Worm (Caenorhabditis elegans) whole organism, L1 larva: ENCODE data around the gene nmur-1.

Source experiments
- C04F5.9 ChIP-seq: sonication (generic microtip); optimal IDR thresholded peaks from 2 replicates; lab custom pipeline; 2016; ENCODE audit warnings: missing genetic modification characterization, missing compliant biosample characterization
- C16A3.4 ChIP-seq: fragments of 150-350 bp; optimal IDR thresholded peaks from 2 replicates; lab custom pipeline; 2014; ENCODE audit warnings: missing biosample characterization, missing genetic modification characterization
- F16B12.6 ChIP-seq: fragments of 150-350 bp; optimal IDR thresholded peaks from 2 replicates; lab custom pipeline; 2014; ENCODE audit warnings: missing biosample characterization, missing genetic modification characterization
- alr-1 ChIP-seq: fragments of 200-800 bp; sonication (Bioruptor generic); optimal IDR thresholded peaks from 2 replicates; lab custom pipeline; 2018; ENCODE audit warnings: borderline replicate concordance, mild to moderate bottlenecking, missing genetic modification characterization, missing compliant biosample characterization
- aly-2 ChIP-seq: fragments of 150-350 bp; optimal IDR thresholded peaks from 2 replicates; lab custom pipeline; 2014; ENCODE audit warnings: missing biosample characterization, missing genetic modification characterization
- blmp-1 ChIP-seq: fragments of 150-350 bp; optimal IDR thresholded peaks from 2 replicates; lab custom pipeline; 2014; ENCODE audit warnings: missing biosample characterization, missing genetic modification characterization
- ceh-82 ChIP-seq, 3 experiments: fragments of 150-350 bp in 1 of 3; sonication (generic microtip) in 2 of 3; optimal IDR thresholded peaks; 2 replicates each; lab custom pipeline; 2014 to 2017; ENCODE audit warnings: missing biosample characterization in 3 of 3, missing genetic modification characterization in 3 of 3
- ceh-88 ChIP-seq: fragments of 200-800 bp; sonication (Bioruptor generic); IDR thresholded peaks from 2 replicates; pipeline ENCODE4 v1.3.6; 2022; ENCODE audit warnings: missing genetic modification characterization, missing compliant biosample characterization
- ceh-90 ChIP-seq: sonication (generic microtip); optimal IDR thresholded peaks from 2 replicates; lab custom pipeline; 2016; ENCODE audit warnings: missing genetic modification characterization, missing compliant biosample characterization
- dpl-1 ChIP-seq, 3 experiments: fragments of 150-350 bp in 2 of 3; sonication (generic microtip) in 1 of 3; optimal IDR thresholded peaks; 2 replicates each; lab custom pipeline; 2014 to 2017; ENCODE audit warnings: missing biosample characterization in 3 of 3, missing genetic modification characterization in 3 of 3, missing genetic modification reagents in 3 of 3
- dsc-1 ChIP-seq: sonication (generic microtip); optimal IDR thresholded peaks from 2 replicates; lab custom pipeline; 2016; ENCODE audit warnings: mild to moderate bottlenecking, missing genetic modification characterization, missing compliant biosample characterization
- efl-1 ChIP-seq, 4 experiments: fragments of 150-350 bp; optimal IDR thresholded peaks in 3 of 4; peaks in 1 of 4; 1 replicate in 1 of 4; 2 replicates in 3 of 4; lab custom pipeline; 2014; ENCODE audit warnings: missing biosample characterization in 2 of 4, missing genetic modification characterization in 2 of 4, missing genetic modification reagents in 2 of 4
- egl-13 ChIP-seq: sonication (generic microtip); optimal IDR thresholded peaks from 2 replicates; lab custom pipeline; 2016; ENCODE audit warnings: missing genotype, missing genetic modification reagents, missing genetic modification characterization, missing compliant biosample characterization
- egl-27 ChIP-seq, 2 experiments: fragments of 150-350 bp in 1 of 2; sonication (generic microtip); optimal IDR thresholded peaks; 3 replicates each; lab custom pipeline; 2017 to 2018; ENCODE audit warnings: missing biosample characterization in 2 of 2, missing genetic modification characterization in 2 of 2, missing genetic modification reagents in 2 of 2
- elt-2 ChIP-seq: sonication (generic microtip); optimal IDR thresholded peaks from 2 replicates; lab custom pipeline; 2016; ENCODE audit warnings: missing genetic modification characterization, mild to moderate bottlenecking, inconsistent platforms, missing compliant biosample characterization, missing genetic modification reagents
- ets-5 ChIP-seq: fragments of 200-800 bp; sonication (Bioruptor generic); IDR thresholded peaks from 2 replicates; pipeline ENCODE4 v1.3.6; 2022; ENCODE audit warnings: missing genetic modification characterization, missing compliant biosample characterization
- fkh-8 ChIP-seq: sonication (generic microtip); optimal IDR thresholded peaks from 2 replicates; lab custom pipeline; 2016; ENCODE audit warnings: mild to moderate bottlenecking, missing genetic modification characterization, missing compliant biosample characterization
- hpl-2 ChIP-seq: fragments of 150-350 bp; optimal IDR thresholded peaks from 2 replicates; lab custom pipeline; 2014; ENCODE audit warnings: missing biosample characterization, missing genetic modification reagents, missing genetic modification characterization
- irx-1 ChIP-seq: sonication (generic microtip); optimal IDR thresholded peaks from 2 replicates; lab custom pipeline; 2016; ENCODE audit warnings: missing genetic modification characterization, missing compliant biosample characterization
- lin-13 ChIP-seq: fragments of 150-350 bp; optimal IDR thresholded peaks from 2 replicates; lab custom pipeline; 2014; ENCODE audit warnings: missing biosample characterization, missing genetic modification reagents, missing genetic modification characterization
- lin-14 ChIP-seq: fragments of 200-800 bp; sonication (Bioruptor generic); optimal IDR thresholded peaks from 2 replicates; lab custom pipeline; 2018; ENCODE audit warnings: mild to moderate bottlenecking, missing genetic modification characterization, moderate library complexity, missing compliant biosample characterization
- lin-35 ChIP-seq, 2 experiments: fragments of 150-350 bp; optimal IDR thresholded peaks; 2 replicates each; lab custom pipeline; 2014; ENCODE audit warnings: missing biosample characterization in 2 of 2, missing genetic modification characterization in 2 of 2, missing genetic modification reagents in 2 of 2
- lir-3 ChIP-seq: sonication (generic microtip); optimal IDR thresholded peaks from 2 replicates; lab custom pipeline; 2016; ENCODE audit warnings: mild to moderate bottlenecking, missing genetic modification characterization, moderate library complexity, missing compliant biosample characterization; ENCODE audit not compliant: poor library complexity
- lsy-2 ChIP-seq, 2 experiments: fragments of 150-350 bp; optimal IDR thresholded peaks; 2 replicates each; lab custom pipeline; 2014; ENCODE audit warnings: missing biosample characterization in 2 of 2, missing genetic modification characterization in 2 of 2
- mef-2 ChIP-seq: fragments of 150-350 bp; optimal IDR thresholded peaks from 2 replicates; lab custom pipeline; 2014; ENCODE audit warnings: missing biosample characterization, missing genetic modification characterization
- nhr-11 ChIP-seq: fragments of 150-350 bp; optimal IDR thresholded peaks from 2 replicates; lab custom pipeline; 2014; ENCODE audit warnings: missing biosample characterization, missing genetic modification characterization
- nhr-19 ChIP-seq: fragments of 200-800 bp; sonication (Bioruptor generic); conservative IDR thresholded peaks from 2 replicates; pipeline ENCODE4 v1.3.6; 2022; ENCODE audit warnings: missing genetic modification characterization, missing compliant biosample characterization
- nhr-20 ChIP-seq: sonication (generic microtip); optimal IDR thresholded peaks from 2 replicates; lab custom pipeline; 2016; ENCODE audit warnings: mild to moderate bottlenecking, missing genetic modification characterization, missing compliant biosample characterization
- nhr-237 ChIP-seq: fragments of 150-350 bp; optimal IDR thresholded peaks from 2 replicates; lab custom pipeline; 2014; ENCODE audit warnings: missing biosample characterization, missing genetic modification characterization
- nhr-28 ChIP-seq: fragments of 150-350 bp; optimal IDR thresholded peaks from 2 replicates; lab custom pipeline; 2014; ENCODE audit warnings: missing biosample characterization, missing genetic modification characterization
- nhr-47 ChIP-seq: sonication (generic microtip); optimal IDR thresholded peaks from 2 replicates; lab custom pipeline; 2016; ENCODE audit warnings: mild to moderate bottlenecking, missing genetic modification characterization, moderate library complexity, missing compliant biosample characterization
- nhr-76 ChIP-seq: sonication (generic microtip); optimal IDR thresholded peaks from 2 replicates; lab custom pipeline; 2017; ENCODE audit warnings: missing biosample characterization, missing genetic modification characterization
- nhr-84 ChIP-seq: sonication (generic microtip); optimal IDR thresholded peaks from 2 replicates; lab custom pipeline; 2017; ENCODE audit warnings: missing biosample characterization, missing genetic modification characterization
- nhr-85 ChIP-seq: sonication (generic microtip); peaks from one replicate; lab custom pipeline; 2016; ENCODE audit warnings: missing genetic modification characterization, inconsistent platforms, missing compliant biosample characterization
- nhr-90 ChIP-seq: sonication (generic microtip); optimal IDR thresholded peaks from 2 replicates; lab custom pipeline; 2016; ENCODE audit warnings: mild to moderate bottlenecking, missing genetic modification characterization, missing compliant biosample characterization; ENCODE audit not compliant: poor library complexity
- pag-3 ChIP-seq: sonication (generic microtip); optimal IDR thresholded peaks from 2 replicates; lab custom pipeline; 2017; ENCODE audit warnings: missing genetic modification characterization, mild to moderate bottlenecking, missing compliant biosample characterization, antibody characterized with exemption, borderline replicate concordance; ENCODE audit not compliant: insufficient read depth
- pqm-1 ChIP-seq: sonication (generic microtip); optimal IDR thresholded peaks from 3 replicates; lab custom pipeline; 2017; ENCODE audit warnings: missing biosample characterization, missing genetic modification characterization
- rnt-1 ChIP-seq: sonication (generic microtip); optimal IDR thresholded peaks from 2 replicates; lab custom pipeline; 2016; ENCODE audit warnings: mild to moderate bottlenecking, missing genetic modification characterization, moderate library complexity, missing compliant biosample characterization
- skn-1 ChIP-seq: fragments of 150-350 bp; optimal IDR thresholded peaks from 2 replicates; lab custom pipeline; 2014; ENCODE audit warnings: missing biosample characterization, missing genetic modification characterization
- snpc-4 ChIP-seq: fragments of 150-350 bp; optimal IDR thresholded peaks from 2 replicates; lab custom pipeline; 2014; ENCODE audit warnings: missing biosample characterization, missing genetic modification characterization
- snu-23 ChIP-seq: sonication (generic microtip); optimal IDR thresholded peaks from 2 replicates; lab custom pipeline; 2016; ENCODE audit warnings: missing genetic modification characterization, missing compliant biosample characterization
- sox-4 ChIP-seq: sonication (generic microtip); optimal IDR thresholded peaks from 2 replicates; lab custom pipeline; 2016; ENCODE audit warnings: missing genetic modification characterization, missing compliant biosample characterization
- sptf-1 ChIP-seq: fragments of 150-350 bp; optimal IDR thresholded peaks from 2 replicates; lab custom pipeline; 2014; ENCODE audit warnings: missing biosample characterization, missing genetic modification characterization
- sup-37 ChIP-seq: fragments of 200-800 bp; sonication (Bioruptor generic); optimal IDR thresholded peaks from 2 replicates; lab custom pipeline; 2018; ENCODE audit warnings: mild to moderate bottlenecking, missing genetic modification characterization, missing compliant biosample characterization
- swsn-7 ChIP-seq: sonication (generic microtip); optimal IDR thresholded peaks from 2 replicates; lab custom pipeline; 2016; ENCODE audit warnings: missing genetic modification characterization, missing compliant biosample characterization
- tbx-2 ChIP-seq: sonication (generic microtip); optimal IDR thresholded peaks from 2 replicates; lab custom pipeline; 2016; ENCODE audit warnings: missing genetic modification characterization, missing compliant biosample characterization
- tlp-1 ChIP-seq: fragments of 150-350 bp; optimal IDR thresholded peaks from 2 replicates; lab custom pipeline; 2014; ENCODE audit warnings: missing biosample characterization, missing genetic modification characterization
- unc-130 ChIP-seq: fragments of 150-350 bp; optimal IDR thresholded peaks from 2 replicates; lab custom pipeline; 2017; ENCODE audit warnings: missing biosample characterization, missing genetic modification characterization, inconsistent platforms
- unc-62 ChIP-seq: fragments of 150-350 bp; optimal IDR thresholded peaks from 2 replicates; lab custom pipeline; 2014; ENCODE audit warnings: missing biosample characterization, missing genetic modification reagents, missing genetic modification characterization
- unc-86 ChIP-seq: sonication (generic microtip); optimal IDR thresholded peaks from 2 replicates; lab custom pipeline; 2016; ENCODE audit warnings: missing genetic modification characterization, missing compliant biosample characterization
- zip-4 ChIP-seq: fragments of 200-800 bp; sonication (Bioruptor generic); optimal IDR thresholded peaks from 2 replicates; lab custom pipeline; 2018; ENCODE audit warnings: mild to moderate bottlenecking, missing genetic modification characterization, moderate library complexity, missing compliant biosample characterization
- ztf-4 ChIP-seq: fragments of 150-350 bp; optimal IDR thresholded peaks from 2 replicates; lab custom pipeline; 2014; ENCODE audit warnings: missing biosample characterization, missing genetic modification characterization

The nmur-1 gene

DNA sequence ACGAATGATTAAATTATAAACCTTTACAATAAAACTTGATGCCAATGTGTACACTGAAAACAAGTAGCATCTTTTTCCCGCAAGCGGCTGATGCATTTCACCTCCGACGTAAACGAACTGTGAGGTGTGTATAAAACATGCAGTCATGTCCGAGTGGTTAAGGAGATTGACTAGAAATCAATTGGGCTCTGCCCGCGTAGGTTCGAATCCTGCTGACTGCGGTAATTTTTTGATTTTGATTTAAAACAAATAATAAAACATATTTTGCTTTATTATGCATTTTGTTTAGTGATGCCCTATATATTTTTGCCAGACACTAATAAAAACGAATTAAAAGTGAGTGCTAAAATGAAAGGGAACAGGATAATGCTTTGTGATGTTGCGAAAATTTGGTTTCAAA is 9.3 kb upstream of the nmur-1 start (continued):
- no peak for TF ChIP-seq nhr-84
- no peak for TF ChIP-seq ztf-4 (tag; lab: Kevin White, UChicago)
- no peak for TF ChIP-seq nhr-28 (tag; lab: Kevin White, UChicago)
- TF ChIP-seq snpc-4 (tag; lab: Kevin White, UChicago) = no peak
- TF ChIP-seq alr-1 (tag; lab: Kevin White, UChicago) = no peak
- no peak for TF ChIP-seq blmp-1 (tag; lab: Kevin White, UChicago)
- no peak for TF ChIP-seq mef-2 (tag; lab: Kevin White, UChicago)
- no peak for TF ChIP-seq unc-86 (tag; lab: Kevin White, UChicago)
- peak; percentile 39; the same call in 1 of the 2 replicates for TF ChIP-seq nhr-19 (GFP tag; lab: Robert Waterston, UW)
- TF ChIP-seq dsc-1 = peak; percentile 47
- TF ChIP-seq zip-4 (GFP tag; lab: Kevin White, UChicago) = peak; percentile 9
- peak; percentile 59 for TF ChIP-seq unc-130
- no peak for TF ChIP-seq sox-4
- peak in 1 of 3 experiments; percentile 2 for TF ChIP-seq ceh-82 (tag; optimal IDR thresholded peaks at IDR 0.05; lab: Kevin White, UChicago)
- TF ChIP-seq nhr-20 (tag; lab: Kevin White, UChicago) = peak; percentile 63
- no peak for TF ChIP-seq egl-13 (tag; lab: Kevin White, UChicago)
- TF ChIP-seq tlp-1 (tag; lab: Kevin White, UChicago) = no peak
- TF ChIP-seq C16A3.4 = no peak
- peak in 1 of 2 experiments; percentile 11 for TF ChIP-seq lin-35 (GFP tag; optimal IDR thresholded peaks at IDR 0.05; lab: Kevin White, UChicago)
- peak; percentile 15 for TF ChIP-seq skn-1 (tag; lab: Kevin White, UChicago)
- peak; percentile 66 for TF ChIP-seq nhr-47 (tag; lab: Kevin White, UChicago)
- TF ChIP-seq rnt-1 (tag; lab: Kevin White, UChicago) = no peak
- no peak for TF ChIP-seq ets-5
- no peak for TF ChIP-seq aly-2
- TF ChIP-seq pqm-1 (tag; lab: Kevin White, UChicago) = no peak
- peak; percentile 15 for TF ChIP-seq elt-2 (tag; lab: Kevin White, UChicago)
- TF ChIP-seq dpl-1 (GFP tag; optimal IDR thresholded peaks at IDR 0.05; lab: Kevin White, UChicago) = no peak
- no peak for TF ChIP-seq ceh-90
- TF ChIP-seq C04F5.9 (tag; lab: Kevin White, UChicago) = no peak
- no peak for TF ChIP-seq ceh-88 (GFP tag; lab: Robert Waterston, UW)
- no peak for TF ChIP-seq sup-37 (GFP tag; lab: Kevin White, UChicago)

DNA sequence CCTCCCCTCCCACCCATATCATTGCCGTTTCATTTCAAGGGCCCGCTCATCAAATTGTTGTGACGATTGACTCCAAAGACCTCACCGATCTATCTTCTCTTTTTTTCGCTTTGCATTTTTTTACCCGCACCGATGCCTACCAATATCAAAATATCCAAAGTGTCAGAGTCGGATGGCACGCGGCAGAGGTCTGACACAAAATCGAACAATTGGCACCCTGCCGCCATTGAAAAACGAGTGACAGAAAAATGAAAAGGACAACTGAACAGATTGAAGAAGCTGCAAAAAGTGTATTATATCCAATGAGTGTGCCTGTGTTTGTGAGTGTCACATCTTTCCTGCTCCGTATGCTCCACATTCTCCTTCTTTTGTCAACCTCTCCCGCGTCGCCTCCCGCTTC is 5.7 kb downstream of the nmur-1 start:
- TF ChIP-seq ceh-88 (GFP tag; lab: Robert Waterston, UW) (no peak), egl-27 (tag; optimal IDR thresholded peaks at IDR 0.05; lab: Kevin White, UChicago) (no peak), swsn-7 (tag; lab: Kevin White, UChicago) (no peak), nhr-11 (tag; lab: Kevin White, UChicago) (no peak), lin-14 (GFP tag; lab: Kevin White, UChicago) (peak; percentile 91), lin-13 (GFP tag; lab: Kevin White, UChicago) (no peak), hpl-2 (no peak), irx-1 (tag; lab: Kevin White, UChicago) (no peak), sptf-1 (tag; lab: Kevin White, UChicago) (no peak), snpc-4 (tag; lab: Kevin White, UChicago) (no peak), nhr-237 (tag; lab: Kevin White, UChicago) (no peak), nhr-90 (tag; lab: Kevin White, UChicago) (no peak), nhr-85 (tag; lab: Kevin White, UChicago) (no peak), nhr-47 (tag; lab: Kevin White, UChicago) (no peak), sox-4 (no peak), tbx-2 (no peak), dsc-1 (no peak), nhr-76 (tag; lab: Kevin White, UChicago) (no peak), lir-3 (tag; lab: Kevin White, UChicago) (no peak), pag-3 (tag; lab: Kevin White, UChicago) (peak; percentile 98), elt-2 (tag; lab: Kevin White, UChicago) (no peak), blmp-1 (tag; lab: Kevin White, UChicago) (no peak), fkh-8 (no peak), efl-1 (optimal IDR thresholded peaks at IDR 0.05; lab: Kevin White, UChicago) (no peak), efl-1 (GFP tag; optimal IDR thresholded peaks at IDR 0.05 in 1 of 2; lab: Kevin White, UChicago) (no peak), unc-130 (no peak), F16B12.6 (tag; lab: Kevin White, UChicago) (no peak), tlp-1 (tag; lab: Kevin White, UChicago) (no peak), unc-62 (GFP tag; lab: Kevin White, UChicago) (no peak), lsy-2 (tag; optimal IDR thresholded peaks at IDR 0.05; lab: Kevin White, UChicago) (peak in 1 of 2 experiments; percentile 31), snu-23 (peak; percentile 56)
